Worm (Caenorhabditis elegans) whole organism, mixed stage, embryonic: ENCODE results near the gene C36E6.8.

Experiments used
- bed-3 ChIP-seq: fragments of 200-800 bp; sonication (Bioruptor generic); optimal IDR thresholded peaks from 3 replicates; lab custom pipeline; 2018; ENCODE audit warnings: mild to moderate bottlenecking, missing genetic modification characterization, moderate library complexity, missing compliant biosample characterization
- blmp-1 ChIP-seq: fragments of 150-350 bp; optimal IDR thresholded peaks from 2 replicates; lab custom pipeline; 2014; ENCODE audit warnings: missing biosample characterization, missing genetic modification characterization
- ceh-83 ChIP-seq: fragments of 200-800 bp; sonication (Bioruptor generic); optimal IDR thresholded peaks from 2 replicates; lab custom pipeline; 2018; ENCODE audit warnings: mild to moderate bottlenecking, missing genetic modification characterization, missing compliant biosample characterization
- cnd-1 ChIP-seq: fragments of 200-800 bp; sonication (Bioruptor generic); optimal IDR thresholded peaks from 2 replicates; lab custom pipeline; 2018; ENCODE audit warnings: mild to moderate bottlenecking, missing genetic modification characterization, missing compliant biosample characterization
- elt-3 ChIP-seq: fragments of 150-350 bp; optimal IDR thresholded peaks from 2 replicates; lab custom pipeline; 2014; ENCODE audit warnings: missing biosample characterization, missing genetic modification characterization
- nhr-28 ChIP-seq: fragments of 150-350 bp; optimal IDR thresholded peaks from 2 replicates; lab custom pipeline; 2014; ENCODE audit warnings: missing biosample characterization, missing genetic modification characterization
- pha-4 ChIP-seq: fragments of 150-350 bp; optimal IDR thresholded peaks from 2 replicates; lab custom pipeline; 2018; ENCODE audit warnings: missing biosample characterization, missing genetic modification reagents, missing genetic modification characterization
- sem-2 ChIP-seq: fragments of 200-800 bp; sonication (Bioruptor generic); optimal IDR thresholded peaks from 2 replicates; lab custom pipeline; 2018; ENCODE audit warnings: mild to moderate bottlenecking, missing genetic modification characterization, missing compliant biosample characterization
- snpc-4 ChIP-seq: fragments of 150-350 bp; optimal IDR thresholded peaks from 2 replicates; lab custom pipeline; 2014; ENCODE audit warnings: missing biosample characterization, missing genetic modification characterization
- tbx-8 ChIP-seq: fragments of 200-800 bp; sonication (Bioruptor generic); optimal IDR thresholded peaks from 2 replicates; lab custom pipeline; 2018; ENCODE audit warnings: mild to moderate bottlenecking, missing genetic modification characterization, moderate library complexity, missing compliant biosample characterization
- unc-120 ChIP-seq: sonication (generic microtip); optimal IDR thresholded peaks from 2 replicates; lab custom pipeline; 2017; ENCODE audit warnings: missing genetic modification characterization, missing compliant biosample characterization; ENCODE audit not compliant: poor library complexity, severe bottlenecking
- ztf-11 ChIP-seq: fragments of 150-350 bp; optimal IDR thresholded peaks from 2 replicates; lab custom pipeline; 2014; ENCODE audit warnings: missing biosample characterization, missing genetic modification characterization

Gene C36E6.8

DNA sequence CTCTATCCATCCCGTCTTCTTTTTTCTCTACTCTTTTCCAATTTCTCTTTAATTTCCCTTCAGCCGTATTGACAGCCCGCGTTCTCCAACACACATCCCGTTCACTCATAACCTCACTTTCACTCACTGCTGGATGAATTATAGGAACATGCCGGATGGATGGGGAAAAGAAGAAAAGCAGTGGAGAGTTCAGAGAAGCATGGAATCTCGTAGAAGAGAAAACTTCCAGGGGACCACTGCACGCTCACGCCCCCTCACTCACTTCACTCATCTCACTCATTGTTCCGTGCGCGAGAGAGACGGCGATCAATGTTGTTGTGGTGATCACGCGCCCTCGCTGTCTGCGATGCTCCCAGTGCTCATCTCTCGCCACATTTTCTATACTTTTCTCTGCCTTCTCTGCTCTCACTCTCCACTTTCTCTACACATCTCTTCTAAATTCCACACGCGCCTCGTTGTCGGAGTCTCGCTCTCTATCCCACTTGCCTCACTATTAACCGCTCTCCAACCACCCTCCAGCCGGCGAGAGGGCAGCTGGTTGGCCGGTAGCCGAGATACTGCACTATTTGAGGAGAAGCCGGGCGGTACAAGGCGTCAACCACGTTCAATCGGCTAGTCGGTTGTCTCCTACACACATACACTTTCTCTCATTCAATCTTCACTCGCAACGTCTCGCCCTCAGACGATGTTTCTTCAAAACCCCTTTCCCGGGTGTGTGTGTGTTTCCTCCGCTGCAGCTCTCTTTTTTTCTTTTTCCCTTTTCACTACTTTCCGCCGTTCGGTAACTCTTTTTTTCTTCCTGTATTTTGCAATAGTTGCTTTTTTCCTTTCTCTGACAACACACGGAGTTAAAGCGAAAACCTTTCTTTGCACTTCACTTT, 41.4 kb downstream of the C36E6.8 start (continued):
- TF ChIP-seq snpc-4 (tag; lab: Kevin White, UChicago) (no peak), cnd-1 (tag; lab: Kevin White, UChicago) (peak; percentile 57), sem-2 (GFP tag; lab: Kevin White, UChicago) (no peak), ztf-11 (tag; lab: Kevin White, UChicago) (peak; percentile 61), elt-3 (tag; lab: Kevin White, UChicago) (no peak), bed-3 (GFP tag; lab: Kevin White, UChicago) (no peak), tbx-8 (no peak)
- TF ChIP-seq, all 35 proteins: peak for 20

DNA sequence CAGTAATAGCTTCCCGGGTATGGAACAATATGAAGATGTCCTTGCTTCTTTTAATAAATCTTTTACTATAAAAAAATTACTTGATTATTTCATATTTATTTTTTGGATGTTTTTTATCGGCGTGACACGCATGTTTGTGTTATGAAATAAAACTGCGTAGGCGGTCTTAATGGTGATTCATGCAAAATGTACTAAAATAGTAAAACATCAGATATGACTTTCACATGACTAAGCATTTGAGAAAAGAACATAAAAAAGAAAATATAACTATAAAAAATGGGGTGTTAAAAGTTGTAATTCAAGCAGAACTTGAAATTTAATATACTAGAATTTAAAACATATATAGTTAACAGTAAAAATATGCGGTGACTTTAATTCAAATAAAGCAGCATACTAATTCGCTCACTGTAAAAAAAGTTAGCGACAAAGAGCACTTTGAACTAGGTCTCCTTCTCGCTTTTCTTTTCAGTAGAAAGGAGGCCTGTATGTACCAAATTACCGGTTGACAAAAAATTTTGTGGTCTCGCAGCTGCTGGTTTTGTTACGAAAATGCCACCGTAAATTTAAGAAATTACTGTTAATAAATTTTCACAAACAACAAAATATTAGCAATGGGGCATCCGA, 43.5 kb downstream of the C36E6.8 start:
- no peak for TF ChIP-seq pha-4 (tag; lab: Kevin White, UChicago)
- TF ChIP-seq blmp-1 (tag; lab: Kevin White, UChicago), result no peak
- no peak for TF ChIP-seq ceh-83 (GFP tag; lab: Kevin White, UChicago)
- no peak for TF ChIP-seq unc-120
- TF ChIP-seq, all 35 proteins: peak for 0

ce11 chrX:17486735-17487134, 48.2 kb downstream of the C36E6.8 start, which contains the start of gene npr-24:
Gene npr-24 (minus strand): TSS chrX:17486835.
- TF ChIP-seq nhr-28 (tag; lab: Kevin White, UChicago), result no peak
- TF ChIP-seq, all 35 proteins: peak for 0
